Fruit fly (Drosophila melanogaster) S2 (cell line): ENCODE data around the gene alpha-Spec.

Experiments
- CG8478 ChIP-seq: fragments of >200 bp; optimal IDR thresholded peaks from 2 replicates; lab custom pipeline; 2018
- CTCF ChIP-seq, 2 experiments: fragments of >200 bp; optimal IDR thresholded peaks; 2 replicates each; lab custom pipeline; 2018

DNA sequence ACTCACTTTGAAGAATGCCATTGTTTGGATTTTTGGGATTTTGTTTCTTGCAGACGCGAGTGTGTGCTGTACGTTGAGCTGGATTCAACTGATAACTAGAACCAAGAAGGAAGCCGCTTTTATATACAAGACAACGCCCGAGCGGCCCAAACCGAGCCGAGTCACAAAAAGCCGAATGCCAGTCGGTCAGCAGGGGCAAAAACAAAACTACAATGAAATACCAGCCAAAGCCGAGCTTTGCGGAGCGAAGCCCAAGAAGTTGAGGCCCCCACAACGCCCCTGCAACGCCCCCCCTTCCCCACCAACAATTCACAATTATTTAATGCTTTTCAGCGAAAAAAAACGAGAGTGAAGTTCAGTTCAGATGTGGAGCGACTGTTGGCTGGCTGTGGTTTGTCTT is 46.9 kb upstream of the alpha-Spec start, which contains the start of gene Cpr62Bc:
- TF ChIP-seq CG8478 (lab: Kevin White, UChicago): no peak
- TF ChIP-seq CTCF (optimal IDR thresholded peaks at IDR 0.05; lab: Kevin White, UChicago): no peak
